Fruit fly (Drosophila melanogaster): ENCODE results near the gene CG14380.

The CG14380 gene

dm6 chr3R:13188219-13188618, at the start of gene CG14380:
Gene CG14380 (plus strand): TSS chr3R:13188519.
- TF ChIP-seq CG17801 (GFP tag; optimal IDR thresholded peaks at IDR 0.05; ENCODE audit: partially characterized antibody) = no peak

dm6 chr3R:13155587-13155986, 32.7 kb upstream of the CG14380 start, which contains the start of gene 2mit:
Gene 2mit (minus strand): TSS chr3R:13155687.
- TF ChIP-seq CG17801 (GFP tag; optimal IDR thresholded peaks at IDR 0.05; ENCODE audit: partially characterized antibody) = no peak

dm6 chr3R:13181004-13181403, 7.3 kb upstream of the CG14380 start, which contains the start of gene CG8138:
Gene CG8138 (plus strand): TSS chr3R:13181304.
- no peak for TF ChIP-seq CG17801 (GFP tag; optimal IDR thresholded peaks at IDR 0.05; ENCODE audit: partially characterized antibody)

dm6 chr3R:13186396-13186795, 1.9 kb upstream of the CG14380 start, which contains the start of gene CG8508:
Gene CG8508 (minus strand): TSS chr3R:13186496.
- TF ChIP-seq CG17801 (GFP tag; optimal IDR thresholded peaks at IDR 0.05; ENCODE audit: partially characterized antibody) = no peak

- no peak for TF ChIP-seq CG17801 (GFP tag; optimal IDR thresholded peaks at IDR 0.05; ENCODE audit: partially characterized antibody)
Measured at dm6 chr3R:13191299-13191698, 3.0 kb downstream of the CG14380 start, which contains the start of gene CG8141. Gene CG8141 (plus strand): TSS chr3R:13191599.

- no peak for TF ChIP-seq CG17801 (GFP tag; optimal IDR thresholded peaks at IDR 0.05; ENCODE audit: partially characterized antibody)
Measured at dm6 chr3R:13200402-13200801, 12.1 kb downstream of the CG14380 start.

dm6 chr3R:13208451-13208850, 20.1 kb downstream of the CG14380 start:
- no peak for TF ChIP-seq CG17801 (GFP tag; optimal IDR thresholded peaks at IDR 0.05; ENCODE audit: partially characterized antibody)

dm6 chr3R:13214347-13214746, 26.0 kb downstream of the CG14380 start, which contains the start of gene CG8483:
Gene CG8483 (minus strand): TSS chr3R:13214465.
- no peak for TF ChIP-seq CG17801 (GFP tag; optimal IDR thresholded peaks at IDR 0.05; ENCODE audit: partially characterized antibody)

dm6 chr3R:13215100-13215499, 26.8 kb downstream of the CG14380 start:
- no peak for TF ChIP-seq CG17801 (GFP tag; optimal IDR thresholded peaks at IDR 0.05; ENCODE audit: partially characterized antibody)

- TF ChIP-seq CG17801 (GFP tag; optimal IDR thresholded peaks at IDR 0.05; ENCODE audit: partially characterized antibody) = no peak
Measured at dm6 chr3R:13218733-13219132, 30.4 kb downstream of the CG14380 start.

dm6 chr3R:13220478-13220877, 32.2 kb downstream of the CG14380 start, which contains the start of gene CG8476:
Gene CG8476 (minus strand): TSS chr3R:13220578.
- TF ChIP-seq CG17801 (GFP tag; optimal IDR thresholded peaks at IDR 0.05; ENCODE audit: partially characterized antibody) = no peak

dm6 chr3R:13221820-13222219, 33.5 kb downstream of the CG14380 start:
- no peak for TF ChIP-seq CG17801 (GFP tag; optimal IDR thresholded peaks at IDR 0.05; ENCODE audit: partially characterized antibody)

- TF ChIP-seq CG17801 (GFP tag; optimal IDR thresholded peaks at IDR 0.05; ENCODE audit: partially characterized antibody) = no peak
Measured at dm6 chr3R:13231184-13231583, 42.9 kb downstream of the CG14380 start.
